Fruit fly (Drosophila melanogaster) whole organism, embryonic: ENCODE data around the gene kis.

Source experiments
- Blimp-1 ChIP-seq: fragments of 200-800 bp; sonication (Bioruptor generic); optimal IDR thresholded peaks from 3 replicates; lab custom pipeline; 2018; ENCODE audit warnings: missing biosample characterization, missing genetic modification characterization, mild to moderate bottlenecking, moderate library complexity, missing genetic modification reagents
- CG10543 ChIP-seq: fragments of 200-800 bp; sonication (Bioruptor generic); optimal IDR thresholded peaks from 3 replicates; lab custom pipeline; 2017; ENCODE audit warnings: missing biosample characterization, mild to moderate bottlenecking, missing genetic modification characterization, moderate library complexity
- CG11085 ChIP-seq: fragments of 200-800 bp; sonication (Bioruptor generic); IDR thresholded peaks from 2 replicates; pipeline ENCODE4 v1.3.6; 2022; ENCODE audit warnings: missing biosample characterization, missing genetic modification characterization
- CG11093 ChIP-seq: fragments of 200-800 bp; sonication (Bioruptor generic); IDR thresholded peaks from 3 replicates; pipeline ENCODE4 v1.3.6; 2022; ENCODE audit warnings: missing biosample characterization, missing genetic modification characterization
- CG11247 ChIP-seq: fragments of 200-800 bp; sonication (Bioruptor generic); IDR thresholded peaks from 2 replicates; pipeline ENCODE4 v1.3.6; 2022; ENCODE audit warnings: missing biosample characterization, missing genetic modification characterization
- CG11695 ChIP-seq: fragments of 200-800 bp; sonication (Bioruptor generic); IDR thresholded peaks from 3 replicates; pipeline ENCODE4 v1.3.6; 2022; ENCODE audit warnings: missing biosample characterization, missing genetic modification characterization
- CG12659 ChIP-seq: fragments of 200-800 bp; sonication (Bioruptor generic); optimal IDR thresholded peaks from 3 replicates; lab custom pipeline; 2017; ENCODE audit warnings: mild to moderate bottlenecking, missing biosample characterization, missing genetic modification reagents, missing genetic modification characterization
- CG12769 ChIP-seq: fragments of 200-800 bp; sonication (Bioruptor generic); optimal IDR thresholded peaks from 2 replicates; lab custom pipeline; 2019; ENCODE audit warnings: missing biosample characterization, mild to moderate bottlenecking, missing genetic modification characterization, moderate library complexity
- CG13624 ChIP-seq: fragments of 200-800 bp; sonication (Bioruptor generic); optimal IDR thresholded peaks from 2 replicates; lab custom pipeline; 2016; ENCODE audit warnings: missing biosample characterization, missing genetic modification characterization
- CG17328 ChIP-seq: fragments of 200-800 bp; sonication (Bioruptor generic); IDR thresholded peaks from 2 replicates; pipeline ENCODE4 v1.3.6; 2022; ENCODE audit warnings: missing biosample characterization, missing genetic modification characterization
- CG17385 ChIP-seq: fragments of 200-800 bp; sonication (Bioruptor generic); optimal IDR thresholded peaks from 3 replicates; lab custom pipeline; 2018; ENCODE audit warnings: missing biosample characterization, mild to moderate bottlenecking, missing genetic modification characterization
- CG17802 ChIP-seq: fragments of 200-800 bp; sonication (Bioruptor generic); optimal IDR thresholded peaks from 2 replicates; lab custom pipeline; 2018; ENCODE audit warnings: missing biosample characterization, mild to moderate bottlenecking, missing genetic modification characterization, moderate library complexity
- CG18262 ChIP-seq: fragments of 200-800 bp; optimal IDR thresholded peaks from 3 replicates; lab custom pipeline; 2019; ENCODE audit warnings: missing biosample characterization, mild to moderate bottlenecking, missing genetic modification characterization, moderate library complexity
- CG1832 ChIP-seq: fragments of 200-800 bp; sonication (Bioruptor generic); optimal IDR thresholded peaks from 2 replicates; lab custom pipeline; 2017; ENCODE audit warnings: missing biosample characterization, mild to moderate bottlenecking, missing genetic modification characterization, inconsistent platforms
- CG3065 ChIP-seq: fragments of 200-800 bp; sonication (Bioruptor generic); optimal IDR thresholded peaks from 2 replicates; lab custom pipeline; 2016; ENCODE audit warnings: missing biosample characterization, missing genetic modification characterization
- CG3163 ChIP-seq: fragments of 200-800 bp; sonication (Bioruptor generic); optimal IDR thresholded peaks from 3 replicates; lab custom pipeline; 2016; ENCODE audit warnings: missing biosample characterization, missing genetic modification characterization
- CG5953 ChIP-seq: fragments of 200-800 bp; sonication (Bioruptor generic); IDR thresholded peaks from 2 replicates; pipeline ENCODE4 v1.3.6; 2022; ENCODE audit warnings: missing biosample characterization, missing genetic modification characterization
- CG6813 ChIP-seq: fragments of 200-800 bp; sonication (Bioruptor generic); optimal IDR thresholded peaks from 2 replicates; lab custom pipeline; 2017; ENCODE audit warnings: missing biosample characterization, missing genetic modification characterization, mild to moderate bottlenecking, moderate library complexity, missing genetic modification reagents
- CG7987 ChIP-seq: fragments of 200-800 bp; sonication (Bioruptor generic); optimal IDR thresholded peaks from 2 replicates; lab custom pipeline; 2018; ENCODE audit warnings: missing biosample characterization, mild to moderate bottlenecking, missing genetic modification characterization, moderate library complexity
- CG9932 ChIP-seq: fragments of 200-800 bp; sonication (Bioruptor generic); IDR thresholded peaks from 2 replicates; pipeline ENCODE4 v1.3.6; 2022; ENCODE audit warnings: missing biosample characterization, missing genetic modification characterization
- Eip74EF ChIP-seq, 2 experiments: fragments of 200-800 bp in 1 of 2; fragments of >200 bp in 1 of 2; sonication (Bioruptor generic) in 1 of 2; optimal IDR thresholded peaks; 2 replicates each; lab custom pipeline; 2017 to 2019; ENCODE audit warnings: missing biosample characterization in 2 of 2, missing genetic modification characterization in 2 of 2, mild to moderate bottlenecking in 1 of 2, moderate library complexity in 1 of 2
- H15 ChIP-seq: fragments of 200-800 bp; sonication (Bioruptor generic); IDR thresholded peaks from 3 replicates; pipeline ENCODE4 v1.3.6; 2022; ENCODE audit warnings: missing biosample characterization, missing genetic modification characterization
- Hey ChIP-seq: fragments of 200-800 bp; sonication (Bioruptor generic); optimal IDR thresholded peaks from 3 replicates; lab custom pipeline; 2018; ENCODE audit warnings: missing biosample characterization, mild to moderate bottlenecking, missing genetic modification characterization
- Hr51 ChIP-seq, 2 experiments: fragments of 200-800 bp; sonication (Bioruptor generic); optimal IDR thresholded peaks; 2 replicates in 1 of 2; 3 replicates in 1 of 2; lab custom pipeline; 2016 to 2018; ENCODE audit warnings: missing biosample characterization in 2 of 2, missing genetic modification characterization in 2 of 2, mild to moderate bottlenecking in 1 of 2, moderate library complexity in 1 of 2
- Med ChIP-seq: fragments of 200-800 bp; sonication (Bioruptor generic); peaks from one replicate; lab custom pipeline; 2016; ENCODE audit warnings: missing biosample characterization, missing genetic modification characterization, mild to moderate bottlenecking, inconsistent platforms, moderate library complexity
- Nf-YC ChIP-seq: fragments of 200-800 bp; optimal IDR thresholded peaks from 3 replicates; lab custom pipeline; 2019; ENCODE audit warnings: missing biosample characterization, mild to moderate bottlenecking, missing genetic modification characterization, moderate library complexity
- NfI ChIP-seq: fragments of 200-800 bp; sonication (Bioruptor generic); optimal IDR thresholded peaks from 3 replicates; lab custom pipeline; 2018; ENCODE audit warnings: missing biosample characterization, mild to moderate bottlenecking, missing genetic modification characterization, moderate library complexity
- Side ChIP-seq: fragments of 200-800 bp; sonication (Bioruptor generic); optimal IDR thresholded peaks from 2 replicates; lab custom pipeline; 2016; ENCODE audit warnings: missing biosample characterization, missing genetic modification characterization
- Stat92E ChIP-seq, 3 experiments: fragments of >200 bp in 2 of 3; fragments of 200-800 bp in 1 of 3; sonication (Bioruptor generic) in 1 of 3; optimal IDR thresholded peaks; 2 replicates each; lab custom pipeline; 2017 to 2019; ENCODE audit warnings: missing biosample characterization in 3 of 3, missing genetic modification characterization in 3 of 3, mild to moderate bottlenecking in 1 of 3, moderate library complexity in 1 of 3
- ash1 ChIP-seq: fragments of 200-800 bp; sonication (Bioruptor generic); optimal IDR thresholded peaks from 2 replicates; lab custom pipeline; 2018; ENCODE audit warnings: missing biosample characterization, mild to moderate bottlenecking, missing genetic modification characterization
- disco-r ChIP-seq: fragments of 200-800 bp; sonication (Bioruptor generic); optimal IDR thresholded peaks from 2 replicates; lab custom pipeline; 2016; ENCODE audit warnings: missing biosample characterization, missing genetic modification characterization
- eve ChIP-seq, 2 experiments: fragments of >200 bp; optimal IDR thresholded peaks; 2 replicates each; lab custom pipeline; 2017; ENCODE audit warnings: missing biosample characterization in 2 of 2, missing genetic modification characterization in 2 of 2
- fd64A ChIP-seq: fragments of 200-800 bp; sonication (Bioruptor generic); optimal IDR thresholded peaks from 3 replicates; lab custom pipeline; 2018; ENCODE audit warnings: missing biosample characterization, mild to moderate bottlenecking, missing genetic modification characterization
- hbn ChIP-seq: fragments of 200-800 bp; sonication (Bioruptor generic); IDR thresholded peaks from 2 replicates; pipeline ENCODE4 v1.3.6; 2022; ENCODE audit warnings: missing biosample characterization, missing genetic modification characterization; ENCODE audit not compliant: partially characterized antibody
- kni ChIP-seq: fragments of 200-800 bp; sonication (Bioruptor generic); optimal IDR thresholded peaks from 3 replicates; lab custom pipeline; 2017; ENCODE audit warnings: mild to moderate bottlenecking, missing biosample characterization, missing genetic modification reagents, missing genetic modification characterization
- lbe ChIP-seq: fragments of 200-800 bp; sonication (Bioruptor generic); optimal IDR thresholded peaks from 2 replicates; lab custom pipeline; 2016; ENCODE audit warnings: missing biosample characterization, mild to moderate bottlenecking, missing genetic modification characterization
- mirr ChIP-seq: fragments of 200-800 bp; sonication (Bioruptor generic); optimal IDR thresholded peaks from 3 replicates; lab custom pipeline; 2018; ENCODE audit warnings: missing biosample characterization, mild to moderate bottlenecking, missing genetic modification characterization
- nom ChIP-seq: fragments of 200-800 bp; sonication (Bioruptor generic); optimal IDR thresholded peaks from 2 replicates; lab custom pipeline; 2017; ENCODE audit warnings: missing biosample characterization, missing genetic modification characterization, mild to moderate bottlenecking, moderate library complexity, missing genetic modification reagents
- oc ChIP-seq: fragments of 200-800 bp; sonication (Bioruptor generic); optimal IDR thresholded peaks from 2 replicates; lab custom pipeline; 2018; ENCODE audit warnings: missing biosample characterization, mild to moderate bottlenecking, missing genetic modification characterization, moderate library complexity
- onecut ChIP-seq: fragments of 200-800 bp; sonication (Bioruptor generic); IDR thresholded peaks from 2 replicates; pipeline ENCODE4 v1.3.6; 2022; ENCODE audit warnings: missing biosample characterization, missing genetic modification characterization
- prd ChIP-seq, 3 experiments: fragments of >200 bp in 2 of 3; fragments of 200-800 bp in 1 of 3; sonication (Bioruptor generic) in 1 of 3; optimal IDR thresholded peaks in 2 of 3; IDR thresholded peaks in 1 of 3; 2 replicates in 2 of 3; 3 replicates in 1 of 3; pipeline versions ENCODE4 v1.3.6 to Lab custom; 2017 to 2022; ENCODE audit warnings: missing biosample characterization in 1 of 3, missing genetic modification characterization in 1 of 3
- pum ChIP-seq: fragments of 200-800 bp; sonication (Bioruptor generic); optimal IDR thresholded peaks from 2 replicates; lab custom pipeline; 2016; ENCODE audit warnings: missing biosample characterization, missing genetic modification characterization
- ro ChIP-seq: fragments of 200-800 bp; sonication (Bioruptor generic); IDR thresholded peaks from 2 replicates; pipeline ENCODE4 v1.3.6; 2022; ENCODE audit warnings: missing biosample characterization, missing genetic modification characterization
- run ChIP-seq: fragments of 200-800 bp; sonication (Bioruptor generic); optimal IDR thresholded peaks from 3 replicates; lab custom pipeline; 2018; ENCODE audit warnings: missing biosample characterization, mild to moderate bottlenecking, missing genetic modification characterization
- sens ChIP-seq: fragments of 200-800 bp; sonication (Bioruptor generic); peaks from one replicate; lab custom pipeline; 2016; ENCODE audit warnings: missing biosample characterization, missing genetic modification characterization
- tap ChIP-seq: fragments of 200-800 bp; optimal IDR thresholded peaks from 3 replicates; lab custom pipeline; 2019; ENCODE audit warnings: missing biosample characterization, mild to moderate bottlenecking, missing genetic modification characterization, moderate library complexity
- unc-4 ChIP-seq: fragments of 200-800 bp; sonication (Bioruptor generic); IDR thresholded peaks from 2 replicates; pipeline ENCODE4 v1.3.6; 2022; ENCODE audit warnings: missing biosample characterization, missing genetic modification characterization; ENCODE audit not compliant: partially characterized antibody
- unpg ChIP-seq: fragments of 200-800 bp; sonication (Bioruptor generic); optimal IDR thresholded peaks from 3 replicates; lab custom pipeline; 2018; ENCODE audit warnings: missing biosample characterization, mild to moderate bottlenecking, missing genetic modification characterization, moderate library complexity

kis gene

DNA sequence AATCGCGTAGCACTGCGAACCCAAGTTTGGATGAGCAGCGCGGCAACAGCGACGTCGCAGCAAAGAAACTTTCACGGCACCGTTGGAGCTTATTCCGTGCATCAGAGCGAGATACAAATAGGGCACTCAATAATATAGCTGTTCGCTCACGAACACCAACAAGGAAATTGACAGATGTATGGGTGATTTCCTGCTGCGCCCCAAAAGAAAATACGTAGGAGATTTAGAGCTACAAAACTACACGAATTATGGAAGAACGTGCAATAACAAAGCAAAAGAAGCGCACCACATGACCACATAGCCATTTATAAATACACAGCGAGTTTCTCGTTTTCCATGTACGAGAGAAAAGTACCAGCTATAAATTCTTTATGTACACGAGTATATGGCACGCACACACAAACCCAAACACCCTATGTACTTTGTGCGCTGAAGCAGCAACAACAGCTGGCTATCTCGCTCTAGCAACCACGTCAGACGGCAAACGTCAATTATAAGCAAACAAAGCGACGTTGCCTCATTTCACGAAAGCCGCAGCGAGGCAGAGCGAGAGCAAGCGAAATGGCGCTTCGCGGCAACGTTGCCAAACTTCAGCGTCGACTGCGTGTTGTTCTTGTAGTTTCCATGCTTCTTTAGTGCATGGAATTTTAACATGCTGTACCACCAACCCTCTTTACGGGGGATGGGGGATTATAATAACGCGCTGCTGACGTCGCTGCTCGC, 89.0 kb downstream of the kis start (continued):
- peak; percentile 68 for TF ChIP-seq oc (tag; lab: Kevin White, UChicago)
- peak; percentile 94 for TF ChIP-seq CG10543 (GFP tag; lab: Kevin White, UChicago)
- TF ChIP-seq CG6813 (GFP tag; lab: Kevin White, UChicago): peak; percentile 46
- no peak for TF ChIP-seq H15 (GFP tag; lab: Robert Waterston, UW)
- TF ChIP-seq CG9932 (GFP tag; lab: Robert Waterston, UW): no peak
- TF ChIP-seq disco-r (GFP tag; lab: Kevin White, UChicago): no peak
- peak; percentile 6 for TF ChIP-seq NfI (GFP tag; lab: Kevin White, UChicago)
- no peak for TF ChIP-seq CG18262 (tag; lab: Kevin White, UChicago)
- TF ChIP-seq mirr: peak; percentile 95
- TF ChIP-seq CG12769 (tag; lab: Kevin White, UChicago): peak; percentile 82
- no peak for TF ChIP-seq CG3163
- peak; percentile 69 for TF ChIP-seq CG7987
- TF ChIP-seq unc-4 (GFP tag; lab: Robert Waterston, UW): no peak
- TF ChIP-seq CG3065: no peak
- TF ChIP-seq kni (GFP tag; lab: Kevin White, UChicago): peak; percentile 99
- peak; percentile 76 for TF ChIP-seq Med (GFP tag; lab: Kevin White, UChicago)
- peak; percentile 84 for TF ChIP-seq sens (GFP tag; lab: Kevin White, UChicago)
- no peak; the same call in 2 of the 3 replicates for TF ChIP-seq CG11093
- TF ChIP-seq Side: peak; percentile 14
- no peak for TF ChIP-seq CG17328 (GFP tag; lab: Robert Waterston, UW)
- TF ChIP-seq onecut (GFP tag; lab: Robert Waterston, UW): peak; percentile 82
- peak; percentile 45 for TF ChIP-seq CG1832 (GFP tag; lab: Kevin White, UChicago)
- peak; percentile 5 for TF ChIP-seq CG12659 (GFP tag; lab: Kevin White, UChicago)
- no peak for TF ChIP-seq CG11247 (GFP tag; lab: Robert Waterston, UW)
- no peak for TF ChIP-seq CG5953 (GFP tag; lab: Robert Waterston, UW)
- TF ChIP-seq Eip74EF (GFP tag; optimal IDR thresholded peaks at IDR 0.05; lab: Kevin White, UChicago): peak in 1 of 2 experiments; percentile 62
- no peak for TF ChIP-seq prd (optimal IDR thresholded peaks at IDR 0.05; lab: Kevin White, UChicago)
- TF ChIP-seq prd (GFP tag; IDR thresholded peaks at IDR 0.05; lab: Robert Waterston, UW): no peak
- peak; percentile 65 for TF ChIP-seq lbe (GFP tag; lab: Kevin White, UChicago)
- TF ChIP-seq Hey: peak; percentile 63
- peak; percentile 51 for TF ChIP-seq nom (GFP tag; lab: Kevin White, UChicago)
- TF ChIP-seq Blimp-1 (GFP tag; lab: Kevin White, UChicago): no peak
- TF ChIP-seq fd64A: peak; percentile 39
- peak; percentile 61 for TF ChIP-seq CG17385 (GFP tag; lab: Kevin White, UChicago)
- TF ChIP-seq ash1 (GFP tag; lab: Kevin White, UChicago): peak; percentile 26
- peak; percentile 36 to 71 for TF ChIP-seq Hr51 (GFP tag; optimal IDR thresholded peaks at IDR 0.05; lab: Kevin White, UChicago)
- TF ChIP-seq pum (GFP tag; lab: Kevin White, UChicago): no peak
- TF ChIP-seq CG13624 (GFP tag; lab: Kevin White, UChicago): peak; percentile 77
- no peak for TF ChIP-seq eve (GFP tag; optimal IDR thresholded peaks at IDR 0.05; lab: Kevin White, UChicago)
- no peak for TF ChIP-seq ro (GFP tag; lab: Robert Waterston, UW)
- peak; percentile 50 for TF ChIP-seq Nf-YC (tag; lab: Kevin White, UChicago)
- peak; percentile 26 for TF ChIP-seq unpg (GFP tag; lab: Kevin White, UChicago)
- no peak for TF ChIP-seq CG17802
- no peak for TF ChIP-seq run
- no peak for TF ChIP-seq hbn (GFP tag; lab: Robert Waterston, UW)
- peak; percentile 11 for TF ChIP-seq tap
- TF ChIP-seq Stat92E (GFP tag; optimal IDR thresholded peaks at IDR 0.05; lab: Kevin White, UChicago): peak in 2 of 3 experiments; percentile 71 to 72
- no peak for TF ChIP-seq CG11695 (GFP tag; lab: Robert Waterston, UW)
- no peak for TF ChIP-seq CG11085 (GFP tag; lab: Robert Waterston, UW)
